Worm (Caenorhabditis elegans): Measurements from ENCODE around the gene srsx-33.

DNA sequence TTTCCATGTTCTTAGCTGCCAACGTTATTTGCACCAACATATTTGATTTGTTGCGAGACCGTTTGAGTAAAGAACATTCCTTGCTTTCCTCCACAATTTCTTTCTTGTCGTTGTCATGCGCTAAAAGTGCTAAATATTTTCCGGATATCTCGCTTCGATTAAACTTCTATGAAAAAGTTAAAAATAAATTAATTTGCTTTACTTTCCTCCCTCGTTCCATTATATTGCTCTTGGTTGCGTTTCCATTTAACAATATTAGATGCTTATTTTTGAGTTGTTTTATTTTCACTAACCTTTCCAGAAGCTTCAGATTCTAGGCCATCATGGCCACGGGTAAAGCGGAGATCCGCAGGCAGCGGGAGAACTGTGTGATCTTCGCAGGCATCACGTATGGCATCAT is 10.7 kb downstream of the srsx-33 start, which contains the start of gene pgap-1:
- TF ChIP-seq aly-2 (tag; optimal IDR thresholded peaks at IDR 0.05) (no peak), pqm-1 (tag; optimal IDR thresholded peaks at IDR 0.05) (no peak), nhr-77 (tag; optimal IDR thresholded peaks at IDR 0.05) (no peak), mdl-1 (tag; optimal IDR thresholded peaks at IDR 0.05) (no peak), jun-1 (tag; optimal IDR thresholded peaks at IDR 0.05) (no peak), skn-1 (tag; optimal IDR thresholded peaks at IDR 0.05) (no peak), egl-27 (tag; optimal IDR thresholded peaks at IDR 0.05) (no peak), fos-1 (tag; optimal IDR thresholded peaks at IDR 0.05) (no peak), ama-1 (optimal IDR thresholded peaks at IDR 0.05) (no peak), nhr-11 (tag; optimal IDR thresholded peaks at IDR 0.05) (no peak)

Measured in whole organism, L3 larva.